Worm (Caenorhabditis elegans) whole organism, L2 larva: ENCODE measurements around the gene dkf-2.

Source experiments
- C34F6.9 ChIP-seq: fragments of 150-350 bp; optimal IDR thresholded peaks from 2 replicates; lab custom pipeline; 2014; ENCODE audit warnings: missing biosample characterization, missing genetic modification characterization
- F13H6.1 ChIP-seq: sonication (generic microtip); optimal IDR thresholded peaks from 2 replicates; lab custom pipeline; 2016; ENCODE audit warnings: missing genetic modification characterization, missing compliant biosample characterization
- Y55F3AM.14 ChIP-seq: fragments of 200-800 bp; sonication (Bioruptor generic); optimal IDR thresholded peaks from 2 replicates; lab custom pipeline; 2018; ENCODE audit warnings: mild to moderate bottlenecking, missing genetic modification characterization, missing compliant biosample characterization
- ZK546.5 ChIP-seq: sonication (generic microtip); optimal IDR thresholded peaks from 2 replicates; lab custom pipeline; 2017; ENCODE audit warnings: missing biosample characterization, missing genetic modification characterization
- alr-1 ChIP-seq: fragments of 150-350 bp; optimal IDR thresholded peaks from 2 replicates; lab custom pipeline; 2014; ENCODE audit warnings: missing biosample characterization, missing genetic modification characterization
- aly-2 ChIP-seq: fragments of 150-350 bp; optimal IDR thresholded peaks from 2 replicates; lab custom pipeline; 2014; ENCODE audit warnings: missing biosample characterization, missing genetic modification characterization
- ama-1 ChIP-seq: fragments of 150-350 bp; optimal IDR thresholded peaks from 2 replicates; lab custom pipeline; 2018; ENCODE audit warnings: inconsistent platforms
- blmp-1 ChIP-seq: sonication (generic microtip); optimal IDR thresholded peaks from 2 replicates; lab custom pipeline; 2017; ENCODE audit warnings: missing genetic modification characterization, mild to moderate bottlenecking, missing compliant biosample characterization, antibody characterized with exemption, moderate library complexity; ENCODE audit not compliant: insufficient read depth
- ceh-82 ChIP-seq: fragments of 150-350 bp; optimal IDR thresholded peaks from 2 replicates; lab custom pipeline; 2014; ENCODE audit warnings: missing biosample characterization, missing genetic modification characterization
- crh-2 ChIP-seq: sonication (generic microtip); optimal IDR thresholded peaks from 2 replicates; lab custom pipeline; 2017; ENCODE audit warnings: missing biosample characterization, missing genetic modification characterization
- dmd-4 ChIP-seq: sonication (generic microtip); optimal IDR thresholded peaks from 2 replicates; lab custom pipeline; 2017; ENCODE audit warnings: missing biosample characterization, missing genetic modification characterization
- egl-27 ChIP-seq: sonication (generic microtip); optimal IDR thresholded peaks from 3 replicates; lab custom pipeline; 2017; ENCODE audit warnings: missing biosample characterization, missing genetic modification reagents, missing genetic modification characterization
- elt-1 ChIP-seq: fragments of 150-350 bp; optimal IDR thresholded peaks from 2 replicates; lab custom pipeline; 2014; ENCODE audit warnings: missing biosample characterization, missing genetic modification characterization
- elt-3 ChIP-seq: sonication (generic microtip); optimal IDR thresholded peaks from 2 replicates; lab custom pipeline; 2017; ENCODE audit warnings: missing biosample characterization, missing genetic modification characterization
- fos-1 ChIP-seq: fragments of 150-350 bp; optimal IDR thresholded peaks from 2 replicates; lab custom pipeline; 2014; ENCODE audit warnings: missing biosample characterization, missing genetic modification characterization
- lin-11 ChIP-seq: fragments of 150-350 bp; sonication (generic microtip); optimal IDR thresholded peaks from 2 replicates; lab custom pipeline; 2014; ENCODE audit warnings: missing biosample characterization, missing genetic modification characterization, inconsistent platforms, mixed read lengths
- lin-13 ChIP-seq: fragments of 150-350 bp; optimal IDR thresholded peaks from 2 replicates; lab custom pipeline; 2014; ENCODE audit warnings: missing biosample characterization, missing genetic modification reagents, missing genetic modification characterization
- lin-39 ChIP-seq: fragments of 150-350 bp; optimal IDR thresholded peaks from 2 replicates; lab custom pipeline; 2014; ENCODE audit warnings: missing biosample characterization, missing genetic modification reagents, missing genetic modification characterization
- lsy-2 ChIP-seq, 2 experiments: fragments of 150-350 bp in 1 of 2; sonication (generic microtip) in 1 of 2; optimal IDR thresholded peaks; 2 replicates each; lab custom pipeline; 2014 to 2017; ENCODE audit warnings: missing biosample characterization in 2 of 2, missing genetic modification characterization in 2 of 2
- mab-5 ChIP-seq: fragments of 150-350 bp; optimal IDR thresholded peaks from 2 replicates; lab custom pipeline; 2014; ENCODE audit warnings: missing biosample characterization, missing genetic modification characterization
- mbf-1 ChIP-seq: sonication (generic microtip); optimal IDR thresholded peaks from 2 replicates; lab custom pipeline; 2017; ENCODE audit warnings: missing biosample characterization, missing genetic modification characterization
- mdl-1 ChIP-seq, 2 experiments: fragments of 150-350 bp in 1 of 2; sonication (generic microtip) in 1 of 2; optimal IDR thresholded peaks; 2 replicates each; lab custom pipeline; 2017; ENCODE audit warnings: missing biosample characterization in 2 of 2, missing genetic modification characterization in 2 of 2
- nhr-11 ChIP-seq: fragments of 150-350 bp; optimal IDR thresholded peaks from 2 replicates; lab custom pipeline; 2014; ENCODE audit warnings: missing biosample characterization, missing genetic modification characterization
- nhr-12 ChIP-seq: fragments of 150-350 bp; optimal IDR thresholded peaks from 2 replicates; lab custom pipeline; 2014; ENCODE audit warnings: missing biosample characterization, missing genetic modification characterization
- nhr-21 ChIP-seq: fragments of 150-350 bp; optimal IDR thresholded peaks from 2 replicates; lab custom pipeline; 2014; ENCODE audit warnings: missing biosample characterization, missing genetic modification characterization
- nhr-23 ChIP-seq: fragments of 150-350 bp; optimal IDR thresholded peaks from 2 replicates; lab custom pipeline; 2014; ENCODE audit warnings: missing biosample characterization, missing genetic modification reagents, missing genetic modification characterization
- nhr-237 ChIP-seq: fragments of 150-350 bp; optimal IDR thresholded peaks from 2 replicates; lab custom pipeline; 2014; ENCODE audit warnings: missing biosample characterization, missing genetic modification characterization
- nhr-6 ChIP-seq: fragments of 150-350 bp; optimal IDR thresholded peaks from 2 replicates; lab custom pipeline; 2014; ENCODE audit warnings: missing biosample characterization, missing genetic modification characterization
- nhr-77 ChIP-seq: fragments of 150-350 bp; optimal IDR thresholded peaks from 2 replicates; lab custom pipeline; 2014; ENCODE audit warnings: missing biosample characterization, missing genetic modification characterization
- peb-1 ChIP-seq: fragments of 150-350 bp; optimal IDR thresholded peaks from 2 replicates; lab custom pipeline; 2014; ENCODE audit warnings: missing biosample characterization, missing genetic modification characterization
- sem-4 ChIP-seq: fragments of 150-350 bp; optimal IDR thresholded peaks from 2 replicates; lab custom pipeline; 2014; ENCODE audit warnings: missing biosample characterization, missing genetic modification reagents, missing genetic modification characterization
- skn-1 ChIP-seq: sonication (generic microtip); optimal IDR thresholded peaks from 2 replicates; lab custom pipeline; 2017; ENCODE audit warnings: missing biosample characterization, missing genetic modification characterization
- sma-3 ChIP-seq: sonication (generic microtip); optimal IDR thresholded peaks from 2 replicates; lab custom pipeline; 2016; ENCODE audit warnings: missing genetic modification reagents, missing genetic modification characterization, missing compliant biosample characterization
- sma-9 ChIP-seq, 2 experiments: fragments of 150-350 bp in 1 of 2; sonication (generic microtip) in 1 of 2; optimal IDR thresholded peaks; 2 replicates each; lab custom pipeline; 2014 to 2016; ENCODE audit warnings: missing genetic modification characterization in 2 of 2, mild to moderate bottlenecking in 1 of 2, missing biosample characterization in 1 of 2, missing compliant biosample characterization in 1 of 2, missing genetic modification reagents in 1 of 2, moderate library complexity in 1 of 2
- snpc-4 ChIP-seq: fragments of 150-350 bp; optimal IDR thresholded peaks from 2 replicates; lab custom pipeline; 2014; ENCODE audit warnings: missing biosample characterization, missing genetic modification characterization
- unc-39 ChIP-seq: fragments of 150-350 bp; optimal IDR thresholded peaks from 2 replicates; lab custom pipeline; 2014; ENCODE audit warnings: missing biosample characterization, missing genetic modification characterization
- unc-55 ChIP-seq: fragments of 150-350 bp; sonication (generic microtip); optimal IDR thresholded peaks from 3 replicates; lab custom pipeline; 2014; ENCODE audit warnings: missing biosample characterization, missing genetic modification reagents, missing genetic modification characterization
- unc-62 ChIP-seq: fragments of 150-350 bp; optimal IDR thresholded peaks from 2 replicates; lab custom pipeline; 2014; ENCODE audit warnings: missing biosample characterization, missing genetic modification reagents, missing genetic modification characterization
- zag-1 ChIP-seq: fragments of 150-350 bp; optimal IDR thresholded peaks from 2 replicates; lab custom pipeline; 2014; ENCODE audit warnings: missing biosample characterization, missing genetic modification characterization
- ztf-1 ChIP-seq: fragments of 200-800 bp; sonication (Bioruptor generic); conservative IDR thresholded peaks from 2 replicates; pipeline ENCODE4 v1.3.6; 2022; ENCODE audit warnings: missing genetic modification characterization, missing compliant biosample characterization
- ztf-4 ChIP-seq: fragments of 150-350 bp; optimal IDR thresholded peaks from 2 replicates; lab custom pipeline; 2014; ENCODE audit warnings: missing biosample characterization, missing genetic modification characterization

dkf-2 gene

ce11 chrV:16733681-16734080, 13.7 kb upstream of the dkf-2 start, which contains the start of gene T25E12.16:
Gene T25E12.16 (minus strand): TSS chrV:16733781.
- TF ChIP-seq nhr-21 (tag; lab: Kevin White, UChicago) (no peak), peb-1 (tag; lab: Kevin White, UChicago) (no peak), alr-1 (no peak), nhr-77 (tag; lab: Kevin White, UChicago) (no peak), unc-55 (GFP tag; lab: Kevin White, UChicago) (no peak), lsy-2 (tag; optimal IDR thresholded peaks at IDR 0.05; lab: Kevin White, UChicago) (no peak), lin-39 (tag; lab: Kevin White, UChicago) (no peak), zag-1 (tag; lab: Kevin White, UChicago) (no peak), blmp-1 (no peak), mdl-1 (tag; optimal IDR thresholded peaks at IDR 0.05; lab: Kevin White, UChicago) (no peak), nhr-237 (no peak), crh-2 (no peak), ZK546.5 (no peak), elt-1 (tag; lab: Kevin White, UChicago) (no peak), nhr-12 (tag; lab: Kevin White, UChicago) (no peak)

DNA sequence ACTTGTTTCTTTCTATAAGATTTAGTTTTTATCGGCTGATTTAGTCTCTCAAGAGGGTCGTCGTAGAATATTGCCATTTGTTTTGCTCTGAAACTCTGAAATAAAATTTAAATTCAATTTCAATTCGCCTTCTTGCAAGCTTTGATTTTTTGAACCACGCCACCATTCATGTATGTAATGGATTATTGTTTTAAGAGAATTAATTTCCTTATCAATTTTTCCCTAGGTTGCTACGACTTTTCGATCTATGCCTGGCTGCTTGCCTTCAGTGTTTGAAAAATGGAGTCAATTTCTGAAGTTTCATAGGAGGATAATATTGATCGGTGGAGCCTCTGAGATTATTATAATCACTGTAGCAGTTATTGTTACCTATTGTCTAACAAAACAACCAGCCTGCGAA, 11.9 kb upstream of the dkf-2 start, which contains the start of the genes clec-38 and clec-34:
TSS of gene clec-38 (minus strand) at position 101 of the 400 bp plus-strand sequence.
TSS of gene clec-34 (plus strand) at position 248 of the 400 bp plus-strand sequence.
- TF ChIP-seq mbf-1 (tag; lab: Kevin White, UChicago) = no peak
- TF ChIP-seq nhr-12 (tag; lab: Kevin White, UChicago) = no peak
- TF ChIP-seq nhr-237 = no peak
- no peak for TF ChIP-seq unc-39 (tag; lab: Kevin White, UChicago)
- TF ChIP-seq peb-1 (tag; lab: Kevin White, UChicago) = no peak
- TF ChIP-seq C34F6.9 = no peak
- TF ChIP-seq aly-2 = no peak
- no peak for TF ChIP-seq elt-3
- TF ChIP-seq sem-4 = no peak
- TF ChIP-seq snpc-4 (tag; lab: Kevin White, UChicago) = no peak
- TF ChIP-seq crh-2 = no peak
- TF ChIP-seq nhr-23 (tag; lab: Kevin White, UChicago) = no peak
- no peak for TF ChIP-seq elt-1 (tag; lab: Kevin White, UChicago)
- TF ChIP-seq, all 48 proteins: peak for 0

DNA sequence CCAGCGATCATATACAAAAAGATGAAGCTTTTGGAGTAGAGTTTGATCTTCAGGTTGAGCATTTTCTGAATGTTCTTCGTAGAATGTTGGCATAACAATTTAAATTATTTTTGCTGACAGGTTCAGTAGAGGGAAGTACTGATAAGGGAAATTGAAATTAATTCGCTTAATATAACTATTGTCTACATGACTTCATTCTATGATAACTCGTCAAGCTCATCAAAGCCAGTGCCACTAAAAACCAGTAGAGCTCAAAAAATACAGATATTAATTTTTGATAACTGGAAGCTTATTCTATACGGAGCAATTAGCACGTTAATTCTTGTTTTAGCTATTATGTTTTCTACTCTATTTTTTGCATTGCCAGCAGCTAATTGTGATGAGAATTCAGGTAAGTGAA, 8.3 kb upstream of the dkf-2 start, which contains the start of the genes clec-29 and clec-39:
TSS of gene clec-29 (minus strand) at position 101 of the 400 bp plus-strand sequence.
TSS of gene clec-39 (plus strand) at position 169 of the 400 bp plus-strand sequence.
- no peak for TF ChIP-seq nhr-6 (tag; lab: Kevin White, UChicago)
- no peak for TF ChIP-seq mab-5 (tag; lab: Kevin White, UChicago)
- TF ChIP-seq nhr-237 = no peak
- TF ChIP-seq ZK546.5 = no peak
- TF ChIP-seq ama-1 (lab: Kevin White, UChicago) = no peak
- TF ChIP-seq lin-39 (tag; lab: Kevin White, UChicago) = no peak
- TF ChIP-seq Y55F3AM.14 = no peak
- TF ChIP-seq lin-13 (GFP tag; lab: Kevin White, UChicago) = no peak
- TF ChIP-seq ztf-1 (GFP tag; lab: Robert Waterston, UW) = no peak
- TF ChIP-seq lin-11 (tag; lab: Kevin White, UChicago) = no peak
- no peak for TF ChIP-seq egl-27 (tag; lab: Kevin White, UChicago)
- TF ChIP-seq ceh-82 (tag; lab: Kevin White, UChicago) = no peak
- TF ChIP-seq F13H6.1 = no peak
- no peak for TF ChIP-seq sma-9 (GFP tag; optimal IDR thresholded peaks at IDR 0.05; lab: Kevin White, UChicago)
- no peak for TF ChIP-seq sma-9 (tag; optimal IDR thresholded peaks at IDR 0.05; lab: Kevin White, UChicago)
- no peak for TF ChIP-seq dmd-4 (tag; lab: Kevin White, UChicago)
- TF ChIP-seq elt-1 (tag; lab: Kevin White, UChicago) = no peak

ce11 chrV:16742123-16742522, 5.3 kb upstream of the dkf-2 start, which contains the start of gene T25E12.6:
Gene T25E12.6 (plus strand): TSS chrV:16742423.
- no peak for TF ChIP-seq snpc-4 (tag; lab: Kevin White, UChicago)
- TF ChIP-seq nhr-237 = no peak
- TF ChIP-seq sma-3 (GFP tag; lab: Kevin White, UChicago) = no peak
- no peak for TF ChIP-seq nhr-6 (tag; lab: Kevin White, UChicago)
- TF ChIP-seq nhr-11 (tag; lab: Kevin White, UChicago) = no peak
- TF ChIP-seq F13H6.1 = no peak
- no peak for TF ChIP-seq ztf-4 (tag; lab: Kevin White, UChicago)
- TF ChIP-seq fos-1 (tag; lab: Kevin White, UChicago) = no peak
- TF ChIP-seq nhr-21 (tag; lab: Kevin White, UChicago) = no peak
- no peak for TF ChIP-seq nhr-23 (tag; lab: Kevin White, UChicago)
- no peak for TF ChIP-seq skn-1
- TF ChIP-seq elt-3 = no peak
- TF ChIP-seq lin-39 (tag; lab: Kevin White, UChicago) = no peak
- no peak for TF ChIP-seq lin-11 (tag; lab: Kevin White, UChicago)
- TF ChIP-seq ceh-82 (tag; lab: Kevin White, UChicago) = no peak
- no peak for TF ChIP-seq unc-62 (GFP tag; lab: Kevin White, UChicago)
- no peak for TF ChIP-seq aly-2
- no peak for TF ChIP-seq lsy-2 (tag; optimal IDR thresholded peaks at IDR 0.05; lab: Kevin White, UChicago)
- TF ChIP-seq, all 48 proteins: peak for 0
